Fruit fly (Drosophila melanogaster) whole organism, larva: Measurements from ENCODE around the gene CG32668.
A peak's percentile ranks its signal among the peaks of the same experiment; 100 is the strongest.

Source experiments
- noc ChIP-seq: fragments of 200-800 bp; sonication (Bioruptor generic); optimal IDR thresholded peaks from 3 replicates; lab custom pipeline; 2019; ENCODE audit warnings: missing biosample characterization, mild to moderate bottlenecking, missing genetic modification characterization, moderate library complexity

CG32668 gene

dm6 chrX:11108845-11109450 is 50.6 kb downstream of the CG32668 start:
- no peak for TF ChIP-seq noc (tag; lab: Kevin White, UChicago)

DNA sequence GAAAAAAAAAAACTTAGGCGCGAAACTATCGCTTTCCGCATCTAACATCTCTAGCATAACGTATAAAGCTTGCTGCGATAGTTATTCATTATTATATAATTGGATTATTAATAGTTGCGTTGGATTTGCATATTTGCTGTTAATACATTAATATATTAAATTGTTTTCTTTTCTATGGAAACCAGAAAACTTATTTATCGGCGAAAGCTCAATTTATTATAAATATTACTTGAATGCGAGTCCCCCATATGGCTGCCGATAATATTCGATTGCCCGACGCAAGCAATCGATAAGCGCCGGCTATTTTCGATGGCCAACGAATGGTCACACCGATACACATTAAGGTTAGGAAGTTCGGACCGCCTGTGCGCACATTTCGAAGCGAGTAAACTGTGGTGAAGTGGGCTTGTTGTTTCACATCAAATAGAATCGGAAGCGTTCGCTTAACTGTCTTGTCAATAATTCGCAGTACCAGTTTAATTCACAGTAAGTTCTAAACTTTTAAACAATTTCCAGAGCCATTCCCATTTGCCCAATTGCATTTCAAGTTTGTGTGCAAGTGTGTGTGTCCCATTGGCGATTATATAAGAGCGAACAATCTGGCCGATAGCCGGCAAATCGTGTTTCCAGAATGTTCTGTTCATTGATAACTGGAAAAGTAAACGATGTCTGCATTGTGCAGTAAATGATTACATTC is 51.3 kb downstream of the CG32668 start, which contains the start of gene Hsp60A:
Hsp60A (plus strand) TSS at position 335 of the 697 bp plus-strand sequence.
- peak; percentile 1 for TF ChIP-seq noc (tag; lab: Kevin White, UChicago)
